Worm (Caenorhabditis elegans): ENCODE data around the gene srg-9.

srg-9 gene

ce11 chrIII:6272868-6273267 lies 16.3 kb upstream of the srg-9 start, which contains the start of gene C18F10.2:
Gene C18F10.2, plus strand, starts transcription at chrIII:6273168.
- TF ChIP-seq Y55F3AM.14 (GFP tag; optimal IDR thresholded peaks at IDR 0.05): no peak
- TF ChIP-seq ama-1 (optimal IDR thresholded peaks at IDR 0.05): no peak
- no peak for TF ChIP-seq egl-27 (tag; optimal IDR thresholded peaks at IDR 0.05)
- no peak for TF ChIP-seq peb-1 (tag; optimal IDR thresholded peaks at IDR 0.05)
- no peak for TF ChIP-seq sma-9 (GFP tag; optimal IDR thresholded peaks at IDR 0.05)
- no peak for TF ChIP-seq sma-9 (tag; optimal IDR thresholded peaks at IDR 0.05)
- no peak for TF ChIP-seq sma-3 (GFP tag; optimal IDR thresholded peaks at IDR 0.05)
- TF ChIP-seq dmd-4 (tag; optimal IDR thresholded peaks at IDR 0.05): no peak
- TF ChIP-seq snpc-4 (tag; optimal IDR thresholded peaks at IDR 0.05): no peak
- no peak for TF ChIP-seq elt-3 (tag; optimal IDR thresholded peaks at IDR 0.05)
- no peak for TF ChIP-seq blmp-1 (tag; optimal IDR thresholded peaks at IDR 0.05; ENCODE audit: insufficient read depth)
- no peak for TF ChIP-seq gmeb-1 (tag; optimal IDR thresholded peaks at IDR 0.05)
- no peak for TF ChIP-seq unc-55 (GFP tag; optimal IDR thresholded peaks at IDR 0.05)
- TF ChIP-seq nhr-23 (tag; optimal IDR thresholded peaks at IDR 0.05): no peak
- TF ChIP-seq lin-13 (GFP tag; optimal IDR thresholded peaks at IDR 0.05): no peak
- TF ChIP-seq ZK546.5 (tag; optimal IDR thresholded peaks at IDR 0.05): no peak
- no peak for TF ChIP-seq nhr-25 (tag; optimal IDR thresholded peaks at IDR 0.05)

- TF ChIP-seq peb-1 (tag; optimal IDR thresholded peaks at IDR 0.05) (no peak), ztf-1 (GFP tag; conservative IDR thresholded peaks at IDR 0.05) (no peak), ceh-16 (tag; optimal IDR thresholded peaks at IDR 0.05) (no peak), dmd-4 (tag; optimal IDR thresholded peaks at IDR 0.05) (no peak), F13H6.1 (tag; optimal IDR thresholded peaks at IDR 0.05) (no peak), gmeb-1 (tag; optimal IDR thresholded peaks at IDR 0.05) (no peak), zag-1 (tag; optimal IDR thresholded peaks at IDR 0.05) (no peak), nhr-23 (tag; optimal IDR thresholded peaks at IDR 0.05) (no peak), skn-1 (tag; optimal IDR thresholded peaks at IDR 0.05) (no peak), lin-39 (tag; optimal IDR thresholded peaks at IDR 0.05) (no peak), nhr-6 (tag; optimal IDR thresholded peaks at IDR 0.05) (no peak), sma-9 (GFP tag; optimal IDR thresholded peaks at IDR 0.05) (no peak), sma-9 (tag; optimal IDR thresholded peaks at IDR 0.05) (no peak)
These were observed 13.7 kb upstream of the srg-9 start, which contains the start of gene srg-3 for ce11 chrIII:6270277-6270676. Gene srg-3, minus strand, starts transcription at chrIII:6270377.

DNA sequence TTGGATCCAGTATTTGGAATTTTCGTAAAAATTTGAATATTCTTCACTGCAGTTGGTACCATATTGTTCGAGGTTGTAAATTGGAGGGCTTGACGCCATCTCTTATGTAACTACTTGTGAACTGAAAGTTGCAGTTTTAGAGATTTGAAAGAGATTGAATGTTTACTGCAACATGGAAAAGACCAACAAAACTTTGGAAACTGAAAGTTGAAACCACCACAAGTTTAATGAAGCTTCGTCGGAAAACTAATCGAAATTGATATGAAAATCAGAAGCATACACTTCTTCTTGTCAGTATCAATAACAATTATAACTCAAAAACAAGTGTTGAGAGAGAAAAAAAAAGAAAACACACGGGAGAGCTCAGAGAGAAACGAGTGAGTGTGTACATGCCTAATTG lies 11.5 kb upstream of the srg-9 start, which contains the start of gene srg-7:
TSS of gene srg-7 (minus strand) at position 101 of the 400 bp plus-strand sequence.
- no peak for TF ChIP-seq nhr-11 (tag; optimal IDR thresholded peaks at IDR 0.05)
- no peak for TF ChIP-seq sma-3 (GFP tag; optimal IDR thresholded peaks at IDR 0.05)
- TF ChIP-seq snpc-4 (tag; optimal IDR thresholded peaks at IDR 0.05): no peak

DNA sequence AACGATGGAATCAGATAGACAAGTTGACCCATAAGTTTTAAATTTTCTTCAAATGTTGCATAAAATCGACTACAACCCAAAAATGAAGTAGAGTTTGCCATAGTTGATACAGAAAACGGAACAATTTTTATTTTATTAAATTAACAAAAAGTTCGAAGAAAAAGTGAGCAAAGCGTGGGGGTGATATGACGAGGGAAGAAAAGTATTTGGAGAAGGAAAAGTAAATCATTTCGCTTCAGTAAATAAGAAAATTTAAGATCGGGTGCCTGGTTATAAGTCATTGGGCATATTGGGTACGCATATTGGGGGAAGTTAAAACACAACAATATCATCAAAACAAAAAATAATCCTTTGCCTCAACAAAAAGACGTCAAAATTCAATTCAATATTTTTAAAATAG lies 9.3 kb upstream of the srg-9 start, which contains the start of gene srg-6:
TSS of gene srg-6 (minus strand) at position 101 of the 400 bp plus-strand sequence.
- TF ChIP-seq dmd-4 (tag; optimal IDR thresholded peaks at IDR 0.05): no peak

ce11 chrIII:6264447-6264846 lies 7.9 kb upstream of the srg-9 start, which contains the start of gene srg-5:
Gene srg-5, minus strand, starts transcription at chrIII:6264547.
- no peak for TF ChIP-seq dmd-4 (tag; optimal IDR thresholded peaks at IDR 0.05)
- no peak for TF ChIP-seq nhr-25 (tag; optimal IDR thresholded peaks at IDR 0.05)
- no peak for TF ChIP-seq lin-11 (tag; optimal IDR thresholded peaks at IDR 0.05)
- no peak for TF ChIP-seq peb-1 (tag; optimal IDR thresholded peaks at IDR 0.05)
- no peak for TF ChIP-seq ztf-11 (tag; optimal IDR thresholded peaks at IDR 0.05)
- no peak for TF ChIP-seq nhr-237 (tag; optimal IDR thresholded peaks at IDR 0.05)
- TF ChIP-seq nhr-21 (tag; optimal IDR thresholded peaks at IDR 0.05): no peak
- no peak for TF ChIP-seq sma-3 (GFP tag; optimal IDR thresholded peaks at IDR 0.05)
- TF ChIP-seq nhr-6 (tag; optimal IDR thresholded peaks at IDR 0.05): no peak
- no peak for TF ChIP-seq nhr-129 (tag; optimal IDR thresholded peaks at IDR 0.05)
- no peak for TF ChIP-seq crh-2 (tag; optimal IDR thresholded peaks at IDR 0.05)
- no peak for TF ChIP-seq blmp-1 (tag; optimal IDR thresholded peaks at IDR 0.05; ENCODE audit: insufficient read depth)
- no peak for TF ChIP-seq sem-4 (tag; optimal IDR thresholded peaks at IDR 0.05)
- no peak for TF ChIP-seq C34F6.9 (tag; optimal IDR thresholded peaks at IDR 0.05)

- TF ChIP-seq nhr-129 (tag; optimal IDR thresholded peaks at IDR 0.05) (no peak), unc-62 (GFP tag; optimal IDR thresholded peaks at IDR 0.05) (no peak), ceh-82 (tag; optimal IDR thresholded peaks at IDR 0.05) (no peak), lin-39 (tag; optimal IDR thresholded peaks at IDR 0.05) (no peak)
These were observed 5.4 kb upstream of the srg-9 start, which contains the start of gene srg-4 for ce11 chrIII:6261985-6262384. Gene srg-4, minus strand, starts transcription at chrIII:6262085.

Measured in whole organism, L2 larva.